ENCODE assay signal across 2 worm cellular contexts in the genomic region with DNA sequence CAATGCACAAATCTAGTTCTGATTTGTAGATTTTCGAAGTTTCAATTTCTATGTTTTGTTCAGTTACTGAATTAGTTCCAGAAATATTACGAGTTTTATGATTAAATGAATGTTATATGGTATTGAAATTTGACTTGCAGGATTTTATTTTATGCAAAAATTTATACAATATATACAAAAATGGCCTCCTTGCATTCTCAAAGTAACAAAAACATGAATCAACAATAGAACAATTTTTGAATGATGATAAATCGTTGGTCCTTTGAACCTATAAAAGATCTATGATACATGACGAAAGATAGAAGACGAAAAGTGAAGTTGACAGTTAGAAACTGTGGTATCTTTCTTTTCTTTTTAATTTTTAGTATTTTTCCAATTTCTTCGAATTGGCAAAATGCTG.
TF ChIP-seq lines count a peak whose summit lies in the region.

Gene T12B3.2, plus strand, starts transcription at position 301 of the 400 bp plus-strand sequence.

TF ChIP-seq in whole organism, L3 larva, 47 proteins besides CTCF, POLR2A, EP300 and RAD21:
- TF ChIP-seq ceh-28 (tag; optimal IDR thresholded peaks at IDR 0.05; lab: Kevin White, UChicago), result no peak
- TF ChIP-seq elt-2 (tag; optimal IDR thresholded peaks at IDR 0.05; lab: Kevin White, UChicago), result peak; percentile 1

TF ChIP-seq in whole organism, L4 larva, 104 proteins besides CTCF, POLR2A, EP300 and RAD21:
- TF ChIP-seq hlh-11 (tag; optimal IDR thresholded peaks at IDR 0.05; lab: Kevin White, UChicago) (no peak), ctbp-1 (GFP tag; IDR thresholded peaks at IDR 0.05; lab: Robert Waterston, UW) (no peak), nhr-77 (tag; optimal IDR thresholded peaks at IDR 0.05; lab: Kevin White, UChicago) (peak; percentile 28), aha-1 (tag; lab: Kevin White, UChicago) (peak; percentile 83), D1046.2 (GFP tag; IDR thresholded peaks at IDR 0.05; lab: Robert Waterston, UW) (no peak), mes-2 (tag; optimal IDR thresholded peaks at IDR 0.05; lab: Kevin White, UChicago; ENCODE audit: poor library complexity, severe bottlenecking) (no peak), unc-62 (GFP tag; optimal IDR thresholded peaks at IDR 0.05 in 1 of 2; lab: Kevin White, UChicago) (peak in 1 of 2 experiments; percentile 52), unc-62 (tag; optimal IDR thresholded peaks at IDR 0.05; lab: Kevin White, UChicago) (no peak)

Comparison
In these comparisons a context has a peak if more than half of its experiments do, and no peak if none do; other contexts are left out.
1. Of the 28 proteins assayed by ChIP-seq in both whole organism, L4 larva and whole organism, L3 larva: peak only in whole organism, L4 larva: nhr-77; only in whole organism, L3 larva: none; in both: none; in neither: 26; mixed calls (peak in some experiments, not most) for 1.